Worm (Caenorhabditis elegans) whole organism, midembryonic: ENCODE measurements around the gene unc-23.

Experiments
- T22C8.4 ChIP-seq: fragments of 200-800 bp; sonication (Bioruptor generic); IDR thresholded peaks from 2 replicates; pipeline ENCODE4 v1.3.6; 2022; ENCODE audit warnings: missing genetic modification characterization, missing compliant biosample characterization
- flt-1 ChIP-seq: fragments of 200-800 bp; sonication (Bioruptor generic); IDR thresholded peaks from 2 replicates; pipeline ENCODE4 v1.3.6; 2022; ENCODE audit warnings: missing genetic modification characterization, missing compliant biosample characterization
- med-1 ChIP-seq: sonication (generic microtip); optimal IDR thresholded peaks from 2 replicates; lab custom pipeline; 2017; ENCODE audit warnings: missing genetic modification characterization, mild to moderate bottlenecking, missing compliant biosample characterization, antibody characterized with exemption, missing genetic modification reagents; ENCODE audit not compliant: insufficient read depth
- ref-1 ChIP-seq: fragments of 200-800 bp; sonication (Bioruptor generic); conservative IDR thresholded peaks from 2 replicates; pipeline ENCODE4 v1.3.6; 2022; ENCODE audit warnings: missing genetic modification reagents, missing genetic modification characterization, missing compliant biosample characterization
- ztf-23 ChIP-seq: fragments of 200-800 bp; sonication (Bioruptor generic); IDR thresholded peaks from 2 replicates; pipeline ENCODE4 v1.3.6; 2022; ENCODE audit warnings: missing genetic modification reagents, missing genetic modification characterization, missing compliant biosample characterization
- ztf-29 ChIP-seq: fragments of 200-800 bp; sonication (Bioruptor generic); IDR thresholded peaks from 2 replicates; pipeline ENCODE4 v1.3.6; 2022; ENCODE audit warnings: missing genetic modification reagents, missing genetic modification characterization, missing compliant biosample characterization

DNA sequence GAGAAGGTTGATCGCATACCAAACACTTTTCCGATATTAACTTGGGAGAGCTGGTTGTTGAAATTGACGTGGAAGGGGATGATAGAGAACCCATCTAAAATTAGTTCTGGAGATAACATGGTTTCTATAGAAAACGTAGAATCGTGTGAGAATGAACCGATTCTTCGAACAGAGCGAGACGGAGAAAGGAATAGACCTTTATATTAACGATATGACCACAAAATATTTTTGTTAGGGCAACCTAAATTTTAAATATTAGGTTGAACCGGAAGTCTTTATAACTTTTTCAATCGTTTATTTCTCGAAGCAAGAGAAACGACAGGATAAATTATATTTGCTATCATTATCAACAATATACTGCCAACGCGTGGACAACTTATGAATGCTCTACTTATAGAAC lies 29.9 kb downstream of the unc-23 start, which contains the start of gene nhr-219:
- TF ChIP-seq flt-1 (GFP tag; lab: Robert Waterston, UW), result no peak
- no peak for TF ChIP-seq T22C8.4 (GFP tag; lab: Robert Waterston, UW)
- TF ChIP-seq ztf-23, result no peak
- TF ChIP-seq med-1 (GFP tag; lab: Kevin White, UChicago), result no peak
- no peak for TF ChIP-seq ztf-29 (GFP tag; lab: Robert Waterston, UW)
- TF ChIP-seq ref-1 (GFP tag; lab: Robert Waterston, UW), result no peak
